Fruit fly (Drosophila melanogaster): Measurements from ENCODE around the gene pb.

DNA sequence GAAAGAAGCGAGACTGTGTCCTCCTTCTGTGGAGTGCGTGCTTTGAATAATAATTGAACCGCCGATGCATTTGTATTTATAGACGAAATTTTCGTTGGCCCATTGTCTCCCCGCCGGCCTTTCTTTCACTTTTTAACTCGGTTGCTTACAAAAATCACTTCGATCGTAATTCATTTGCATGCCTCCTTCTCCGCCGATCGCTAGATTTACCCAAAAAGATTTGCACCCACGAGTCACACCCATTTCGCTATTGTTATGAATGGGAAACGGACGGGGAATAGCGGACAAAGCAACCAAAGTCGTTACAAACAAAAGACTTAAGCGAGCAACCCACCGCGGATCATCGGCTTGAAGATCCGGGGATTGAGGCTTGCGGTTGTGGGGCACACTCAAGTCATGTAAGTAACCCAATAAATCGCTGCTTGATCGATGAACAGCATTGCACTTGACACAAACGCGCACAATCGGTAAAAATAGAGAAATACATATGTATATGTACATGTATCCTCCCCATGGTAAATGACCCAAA, 45.6 kb downstream of the pb start, which contains the start of gene Ccp84Ac:
- no peak for TF ChIP-seq Lpt (GFP tag; optimal IDR thresholded peaks at IDR 0.05)
- TF ChIP-seq CG1621 (tag; optimal IDR thresholded peaks at IDR 0.05): no peak
- TF ChIP-seq Hr4 (GFP tag; optimal IDR thresholded peaks at IDR 0.05): no peak
- TF ChIP-seq CG3919 (GFP tag; optimal IDR thresholded peaks at IDR 0.05): no peak
- TF ChIP-seq CG10669 (GFP tag; optimal IDR thresholded peaks at IDR 0.05): no peak
- TF ChIP-seq ss (GFP tag; optimal IDR thresholded peaks at IDR 0.05): no peak
- no peak for TF ChIP-seq Gug (GFP tag; IDR thresholded peaks at IDR 0.05)
